Worm (Caenorhabditis elegans) whole organism, late embryonic: ENCODE results near the gene T13H5.8.

Source experiments
- F13H6.1 ChIP-seq: sonication (generic microtip); optimal IDR thresholded peaks from 2 replicates; lab custom pipeline; 2016; ENCODE audit warnings: missing genetic modification characterization, missing compliant biosample characterization
- K09A11.1 ChIP-seq: sonication (generic microtip); optimal IDR thresholded peaks from 2 replicates; lab custom pipeline; 2017; ENCODE audit warnings: antibody characterized with exemption, mild to moderate bottlenecking, missing genetic modification characterization, missing compliant biosample characterization; ENCODE audit not compliant: insufficient read depth
- T23F11.4 ChIP-seq: fragments of 200-800 bp; sonication (Bioruptor generic); optimal IDR thresholded peaks from 2 replicates; lab custom pipeline; 2018; ENCODE audit warnings: mild to moderate bottlenecking, missing genetic modification characterization, missing compliant biosample characterization
- Y22D7AL.16 ChIP-seq: sonication (generic microtip); optimal IDR thresholded peaks from 2 replicates; lab custom pipeline; 2016; ENCODE audit warnings: missing genetic modification characterization, missing compliant biosample characterization
- ahr-1 ChIP-seq: sonication (generic microtip); optimal IDR thresholded peaks from 2 replicates; lab custom pipeline; 2016; ENCODE audit warnings: missing genetic modification characterization, missing compliant biosample characterization
- ama-1 ChIP-seq: fragments of 150-350 bp; optimal IDR thresholded peaks from 2 replicates; lab custom pipeline; 2014
- ceh-14 ChIP-seq: sonication (generic microtip); optimal IDR thresholded peaks from 2 replicates; lab custom pipeline; 2016; ENCODE audit warnings: missing genotype, missing genetic modification characterization, missing compliant biosample characterization
- ceh-19 ChIP-seq: fragments of 200-800 bp; sonication (Bioruptor generic); optimal IDR thresholded peaks from 2 replicates; lab custom pipeline; 2018; ENCODE audit warnings: mild to moderate bottlenecking, missing genetic modification characterization, missing compliant biosample characterization
- ceh-2 ChIP-seq: sonication (generic microtip); optimal IDR thresholded peaks from 2 replicates; lab custom pipeline; 2016; ENCODE audit warnings: missing genotype, missing genetic modification characterization, missing compliant biosample characterization
- ceh-30 ChIP-seq: fragments of 150-350 bp; optimal IDR thresholded peaks from 2 replicates; lab custom pipeline; 2014; ENCODE audit warnings: missing biosample characterization, missing genetic modification characterization
- ceh-31 ChIP-seq: sonication (generic microtip); optimal IDR thresholded peaks from 2 replicates; lab custom pipeline; 2016; ENCODE audit warnings: missing genetic modification characterization, missing compliant biosample characterization
- ceh-34 ChIP-seq: sonication (generic microtip); optimal IDR thresholded peaks from 2 replicates; lab custom pipeline; 2016; ENCODE audit warnings: mild to moderate bottlenecking, missing genetic modification characterization, missing compliant biosample characterization
- ceh-45 ChIP-seq: fragments of 200-800 bp; sonication (Bioruptor generic); IDR thresholded peaks from 2 replicates; pipeline ENCODE4 v1.3.6; 2022; ENCODE audit warnings: missing genetic modification reagents, missing genetic modification characterization, missing compliant biosample characterization
- ceh-48 ChIP-seq: sonication (generic microtip); optimal IDR thresholded peaks from 2 replicates; lab custom pipeline; 2016; ENCODE audit warnings: missing genetic modification characterization, inconsistent platforms, missing compliant biosample characterization
- ceh-9 ChIP-seq: sonication (generic microtip); optimal IDR thresholded peaks from 2 replicates; lab custom pipeline; 2016; ENCODE audit warnings: mild to moderate bottlenecking, missing genetic modification characterization, inconsistent platforms, missing compliant biosample characterization
- che-1 ChIP-seq: sonication (generic microtip); optimal IDR thresholded peaks from 2 replicates; lab custom pipeline; 2016; ENCODE audit warnings: mild to moderate bottlenecking, missing genetic modification characterization, missing compliant biosample characterization
- dmd-4 ChIP-seq: sonication (generic microtip); optimal IDR thresholded peaks from 2 replicates; lab custom pipeline; 2016; ENCODE audit warnings: borderline replicate concordance, missing genetic modification characterization, missing compliant biosample characterization
- dve-1 ChIP-seq: sonication (generic microtip); optimal IDR thresholded peaks from 2 replicates; lab custom pipeline; 2017; ENCODE audit warnings: antibody characterized with exemption, mild to moderate bottlenecking, missing genetic modification characterization, missing compliant biosample characterization
- elt-2 ChIP-seq: sonication (generic microtip); optimal IDR thresholded peaks from 2 replicates; lab custom pipeline; 2016; ENCODE audit warnings: missing genetic modification reagents, missing genetic modification characterization, missing compliant biosample characterization
- eyg-1 ChIP-seq: sonication (generic microtip); optimal IDR thresholded peaks from 2 replicates; lab custom pipeline; 2016; ENCODE audit warnings: missing genotype, missing genetic modification characterization, missing compliant biosample characterization
- fax-1 ChIP-seq: sonication (generic microtip); optimal IDR thresholded peaks from 2 replicates; lab custom pipeline; 2016; ENCODE audit warnings: missing genotype, missing genetic modification characterization, missing compliant biosample characterization
- fkh-6 ChIP-seq: sonication (generic microtip); optimal IDR thresholded peaks from 2 replicates; lab custom pipeline; 2016; ENCODE audit warnings: missing genetic modification characterization, missing compliant biosample characterization
- hlh-6 ChIP-seq: sonication (generic microtip); optimal IDR thresholded peaks from 2 replicates; lab custom pipeline; 2016; ENCODE audit warnings: missing genotype, missing genetic modification characterization, missing compliant biosample characterization
- hlh-8 ChIP-seq: sonication (generic microtip); optimal IDR thresholded peaks from 2 replicates; lab custom pipeline; 2016; ENCODE audit warnings: missing genotype, missing genetic modification characterization, missing compliant biosample characterization
- lin-11 ChIP-seq: fragments of 200-800 bp; sonication (Bioruptor generic); optimal IDR thresholded peaks from 2 replicates; lab custom pipeline; 2018; ENCODE audit warnings: mild to moderate bottlenecking, missing genetic modification characterization, missing compliant biosample characterization
- madf-2 ChIP-seq: sonication (generic microtip); optimal IDR thresholded peaks from 2 replicates; lab custom pipeline; 2017; ENCODE audit warnings: missing genetic modification characterization, missing compliant biosample characterization
- nfya-1 ChIP-seq: sonication (generic microtip); optimal IDR thresholded peaks from 2 replicates; lab custom pipeline; 2017; ENCODE audit warnings: missing genetic modification characterization, mild to moderate bottlenecking, missing compliant biosample characterization, antibody characterized with exemption, moderate library complexity
- npax-4 ChIP-seq: sonication (generic microtip); optimal IDR thresholded peaks from 2 replicates; lab custom pipeline; 2016; ENCODE audit warnings: missing genetic modification characterization, missing compliant biosample characterization
- odd-2 ChIP-seq: sonication (generic microtip); optimal IDR thresholded peaks from 2 replicates; lab custom pipeline; 2017; ENCODE audit warnings: antibody characterized with exemption, mild to moderate bottlenecking, missing genetic modification characterization, missing compliant biosample characterization
- pax-1 ChIP-seq: fragments of 150-350 bp; optimal IDR thresholded peaks from 2 replicates; lab custom pipeline; 2014; ENCODE audit warnings: missing biosample characterization, missing genetic modification characterization
- pha-2 ChIP-seq: sonication (generic microtip); optimal IDR thresholded peaks from 2 replicates; lab custom pipeline; 2017; ENCODE audit warnings: mild to moderate bottlenecking, missing genetic modification characterization, missing compliant biosample characterization
- pros-1 ChIP-seq: fragments of 150-350 bp; optimal IDR thresholded peaks from 2 replicates; lab custom pipeline; 2014; ENCODE audit warnings: missing biosample characterization, missing genetic modification reagents, missing genetic modification characterization
- sdc-2 ChIP-seq: sonication (generic microtip); optimal IDR thresholded peaks from 2 replicates; lab custom pipeline; 2016; ENCODE audit warnings: missing genotype, missing genetic modification characterization, missing compliant biosample characterization
- sox-2 ChIP-seq: fragments of 200-800 bp; sonication (Bioruptor generic); IDR thresholded peaks from 2 replicates; pipeline ENCODE4 v1.3.6; 2022; ENCODE audit warnings: missing genetic modification reagents, missing genetic modification characterization, missing compliant biosample characterization
- sox-4 ChIP-seq: sonication (generic microtip); optimal IDR thresholded peaks from 2 replicates; lab custom pipeline; 2017; ENCODE audit warnings: mild to moderate bottlenecking, missing genetic modification characterization, inconsistent platforms, missing compliant biosample characterization
- syd-9 ChIP-seq: sonication (generic microtip); optimal IDR thresholded peaks from 2 replicates; lab custom pipeline; 2016; ENCODE audit warnings: mild to moderate bottlenecking, missing genetic modification characterization, moderate library complexity, missing compliant biosample characterization
- tbx-2 ChIP-seq: sonication (generic microtip); optimal IDR thresholded peaks from 2 replicates; lab custom pipeline; 2016; ENCODE audit warnings: missing genetic modification characterization, missing compliant biosample characterization
- tbx-7 ChIP-seq: sonication (generic microtip); optimal IDR thresholded peaks from 2 replicates; lab custom pipeline; 2016; ENCODE audit warnings: missing genotype, missing genetic modification characterization, missing compliant biosample characterization
- unc-42 ChIP-seq: sonication (generic microtip); optimal IDR thresholded peaks from 2 replicates; lab custom pipeline; 2016; ENCODE audit warnings: missing genotype, missing genetic modification characterization, missing compliant biosample characterization
- unc-86 ChIP-seq: sonication (generic microtip); optimal IDR thresholded peaks from 2 replicates; lab custom pipeline; 2016; ENCODE audit warnings: missing genetic modification characterization, missing compliant biosample characterization
- zip-5 ChIP-seq: sonication (generic microtip); optimal IDR thresholded peaks from 2 replicates; lab custom pipeline; 2016; ENCODE audit warnings: missing genetic modification characterization, missing compliant biosample characterization
- ztf-16 ChIP-seq: sonication (generic microtip); optimal IDR thresholded peaks from 2 replicates; lab custom pipeline; 2017; ENCODE audit warnings: missing genetic modification characterization, missing compliant biosample characterization

The T13H5.8 gene

DNA sequence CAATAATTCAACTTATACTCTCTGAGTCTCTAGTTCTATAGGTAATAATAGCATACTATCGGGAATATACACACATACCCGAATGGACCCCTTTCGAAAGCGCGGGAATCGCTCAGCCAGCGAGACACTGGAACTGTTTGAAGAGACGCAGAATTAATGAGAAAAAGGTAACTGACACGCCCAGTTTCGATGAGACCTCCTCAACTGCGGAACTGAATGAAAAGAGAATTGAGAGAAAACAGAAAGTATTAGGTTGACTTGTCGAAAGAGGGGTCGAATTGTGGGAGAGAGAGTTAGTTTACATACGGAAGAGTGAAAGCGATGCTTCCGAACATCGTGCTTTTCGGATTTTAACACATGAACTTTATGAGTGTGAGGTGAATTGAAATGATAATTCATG is 13.7 kb downstream of the T13H5.8 start:
- peak; percentile 48 for TF ChIP-seq tbx-2
- TF ChIP-seq nfya-1 (tag; lab: Kevin White, UChicago) = peak; percentile 51
- TF ChIP-seq pha-2 (tag; lab: Kevin White, UChicago) = peak; percentile 16
- peak; percentile 65 for TF ChIP-seq ceh-34 (tag; lab: Kevin White, UChicago)
- TF ChIP-seq tbx-7 = no peak
- TF ChIP-seq ceh-31 = peak; percentile 8
- TF ChIP-seq, all 69 proteins: peak for 5

DNA sequence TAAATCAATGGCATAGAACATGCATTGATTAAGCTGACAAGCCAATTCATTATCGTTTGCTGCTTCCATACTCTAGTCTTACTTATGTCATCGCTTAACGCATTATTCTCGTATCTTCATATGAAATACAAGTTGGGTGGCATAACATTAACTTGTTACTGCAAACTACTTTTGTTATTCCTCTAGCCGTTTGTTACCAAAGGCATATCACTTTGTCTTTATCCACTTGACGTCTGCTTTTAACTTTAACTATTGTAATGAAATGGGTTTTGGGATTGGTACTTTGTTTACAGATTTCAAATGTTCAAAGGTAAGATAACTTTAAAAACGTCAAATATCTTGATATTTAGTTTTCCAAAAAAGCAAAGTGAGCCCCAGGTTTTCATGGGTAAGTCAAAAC is 17.8 kb downstream of the T13H5.8 start, which contains the start of gene W01C9.2:
TSS of gene W01C9.2 (plus strand) at position 301 of the 400 bp plus-strand sequence.
- no peak for TF ChIP-seq syd-9 (tag; lab: Kevin White, UChicago)
- TF ChIP-seq hlh-8 (tag; lab: Kevin White, UChicago) = no peak
- TF ChIP-seq che-1 (tag; lab: Kevin White, UChicago) = no peak
- no peak for TF ChIP-seq ceh-14 (tag; lab: Kevin White, UChicago)
- TF ChIP-seq odd-2 (tag; lab: Kevin White, UChicago) = no peak
- no peak for TF ChIP-seq pros-1 (tag; lab: Kevin White, UChicago)
- TF ChIP-seq zip-5 (tag; lab: Kevin White, UChicago) = no peak
- TF ChIP-seq ceh-30 (tag; lab: Kevin White, UChicago) = no peak
- TF ChIP-seq dmd-4 = no peak
- TF ChIP-seq ceh-9 (tag; lab: Kevin White, UChicago) = no peak
- TF ChIP-seq, all 69 proteins: peak for 0

DNA sequence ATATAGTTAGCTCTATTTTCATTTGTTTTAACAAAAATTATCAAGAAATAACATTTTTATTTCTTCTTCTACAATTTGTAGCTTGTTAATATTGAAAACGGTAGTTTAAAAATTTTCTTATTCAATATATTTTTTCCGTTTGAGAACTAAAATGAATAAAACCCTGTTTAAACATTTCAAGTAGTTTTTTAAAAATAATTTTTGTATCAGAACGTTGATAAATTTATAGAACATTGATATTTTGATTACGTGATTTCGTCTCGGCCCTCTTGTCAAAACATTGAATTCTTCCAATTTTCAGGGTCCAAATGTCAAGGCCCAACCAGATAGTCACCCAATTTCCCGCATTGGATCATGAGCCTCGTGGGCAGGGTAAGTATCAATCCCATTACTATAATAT is 22.1 kb downstream of the T13H5.8 start, which contains the start of gene pqn-73:
TSS of gene pqn-73 (plus strand) at position 301 of the 400 bp plus-strand sequence.
- TF ChIP-seq sdc-2 (tag; lab: Kevin White, UChicago) (no peak), hlh-6 (tag; lab: Kevin White, UChicago) (no peak), ztf-16 (tag; lab: Kevin White, UChicago) (no peak), ceh-34 (tag; lab: Kevin White, UChicago) (no peak), lin-11 (tag; lab: Kevin White, UChicago) (no peak), che-1 (tag; lab: Kevin White, UChicago) (no peak), zip-5 (tag; lab: Kevin White, UChicago) (no peak), tbx-7 (no peak), sox-2 (GFP tag; lab: Robert Waterston, UW) (no peak), T23F11.4 (GFP tag; lab: Kevin White, UChicago) (no peak)
- TF ChIP-seq, all 69 proteins: peak for 0

DNA sequence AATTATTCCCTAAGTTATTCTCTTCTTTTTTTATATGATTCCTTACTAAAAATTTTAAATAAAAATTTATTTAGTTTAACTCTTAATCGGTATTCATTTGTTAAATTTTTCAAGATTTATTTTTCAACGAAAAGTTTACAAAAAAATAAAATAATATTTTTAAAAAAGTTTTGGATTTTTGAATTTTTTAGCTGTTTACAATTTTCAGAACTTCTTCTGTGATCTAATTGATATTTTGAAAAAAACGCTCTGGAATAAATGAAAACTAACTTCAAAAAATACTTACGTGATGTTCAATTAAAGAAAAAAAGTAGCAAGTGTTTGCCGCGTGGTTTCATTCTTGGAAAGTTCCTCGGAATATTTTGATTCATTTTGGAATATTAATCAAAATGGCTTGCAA is 27.0 kb downstream of the T13H5.8 start, which contains the start of gene decr-1.2:
TSS of gene decr-1.2 (plus strand) at position 301 of the 400 bp plus-strand sequence.
- TF ChIP-seq fax-1 (tag; lab: Kevin White, UChicago) (no peak), sox-4 (no peak), ama-1 (lab: Kevin White, UChicago) (no peak), ahr-1 (no peak), pax-1 (no peak), ceh-2 (tag; lab: Kevin White, UChicago) (no peak), F13H6.1 (no peak), ceh-9 (tag; lab: Kevin White, UChicago) (no peak), ceh-48 (no peak), ceh-34 (tag; lab: Kevin White, UChicago) (no peak), dve-1 (tag; lab: Kevin White, UChicago) (no peak), Y22D7AL.16 (no peak), madf-2 (no peak), ceh-31 (no peak), ceh-30 (tag; lab: Kevin White, UChicago) (no peak), unc-86 (tag; lab: Kevin White, UChicago) (no peak), tbx-7 (no peak)

DNA sequence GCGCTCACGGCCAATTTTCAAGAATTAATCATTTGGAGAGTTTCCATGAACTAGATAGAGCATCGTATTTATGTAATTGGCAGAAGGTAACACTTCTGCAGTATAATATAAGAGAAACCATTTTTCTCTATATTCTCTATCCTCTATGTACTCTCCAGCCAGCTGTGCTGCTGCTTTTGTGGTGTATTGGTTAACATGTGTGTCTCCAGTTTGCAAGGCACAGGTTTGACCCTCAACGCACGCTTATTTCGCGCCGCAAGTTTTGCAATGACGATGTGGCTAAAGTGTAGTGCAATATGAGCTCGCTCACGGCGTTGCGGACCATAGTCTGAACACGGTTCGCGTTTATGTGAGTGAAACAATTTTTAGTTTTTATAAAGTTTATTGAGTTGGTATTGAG is 28.7 kb downstream of the T13H5.8 start:
- TF ChIP-seq dve-1 (tag; lab: Kevin White, UChicago) (peak; percentile 89), ceh-30 (tag; lab: Kevin White, UChicago) (peak; percentile 28), hlh-8 (tag; lab: Kevin White, UChicago) (peak; percentile 91), dmd-4 (peak; percentile 56), eyg-1 (tag; lab: Kevin White, UChicago) (peak; percentile 83), ceh-45 (peak; percentile 76; the same call in 1 of the 2 replicates), ceh-14 (tag; lab: Kevin White, UChicago) (peak; percentile 59), F13H6.1 (peak; percentile 46), K09A11.1 (tag; lab: Kevin White, UChicago) (peak; percentile 54), pax-1 (no peak), pros-1 (tag; lab: Kevin White, UChicago) (no peak), ceh-2 (tag; lab: Kevin White, UChicago) (peak; percentile 74), T23F11.4 (GFP tag; lab: Kevin White, UChicago) (peak; percentile 61), ama-1 (lab: Kevin White, UChicago) (no peak), pha-2 (tag; lab: Kevin White, UChicago) (peak; percentile 89), fkh-6 (tag; lab: Kevin White, UChicago) (peak; percentile 78), tbx-2 (peak; percentile 88), npax-4 (tag; lab: Kevin White, UChicago) (peak; percentile 55), elt-2 (tag; lab: Kevin White, UChicago) (peak; percentile 92), ceh-19 (GFP tag; lab: Kevin White, UChicago) (peak; percentile 81), che-1 (tag; lab: Kevin White, UChicago) (peak; percentile 88), unc-42 (tag; lab: Kevin White, UChicago) (peak; percentile 6)
